Fruit fly (Drosophila melanogaster) whole organism, embryonic: ENCODE measurements around the gene CG34398.

Source experiments
- Asciz ChIP-seq: fragments of 200-800 bp; sonication (Bioruptor generic); optimal IDR thresholded peaks from 2 replicates; lab custom pipeline; 2017; ENCODE audit warnings: missing biosample characterization, mild to moderate bottlenecking, missing genetic modification characterization, missing genetic modification reagents
- Awh ChIP-seq: fragments of 200-800 bp; sonication (Bioruptor generic); IDR thresholded peaks from 2 replicates; pipeline ENCODE4, ENCODE4 v1.3.6; 2022; ENCODE audit warnings: missing biosample characterization, missing genetic modification characterization
- B-H1 ChIP-seq: fragments of 200-800 bp; sonication (Bioruptor generic); IDR thresholded peaks from 3 replicates; pipeline ENCODE4 v1.3.6; 2022; ENCODE audit warnings: missing biosample characterization, missing genetic modification characterization
- Blimp-1 ChIP-seq: fragments of 200-800 bp; sonication (Bioruptor generic); optimal IDR thresholded peaks from 3 replicates; lab custom pipeline; 2018; ENCODE audit warnings: missing biosample characterization, missing genetic modification characterization, mild to moderate bottlenecking, moderate library complexity, missing genetic modification reagents
- CG13624 ChIP-seq: fragments of 200-800 bp; sonication (Bioruptor generic); optimal IDR thresholded peaks from 2 replicates; lab custom pipeline; 2016; ENCODE audit warnings: missing biosample characterization, missing genetic modification characterization
- CG14710 ChIP-seq: fragments of 200-800 bp; sonication (Bioruptor generic); optimal IDR thresholded peaks from 3 replicates; lab custom pipeline; 2019; ENCODE audit warnings: missing biosample characterization, mild to moderate bottlenecking, missing genetic modification characterization, moderate library complexity
- CG1529 ChIP-seq: fragments of 200-800 bp; sonication (Bioruptor generic); optimal IDR thresholded peaks from 3 replicates; lab custom pipeline; 2018; ENCODE audit warnings: missing biosample characterization, missing genetic modification characterization
- CG15514 ChIP-seq: fragments of 200-800 bp; sonication (Bioruptor generic); optimal IDR thresholded peaks from 3 replicates; lab custom pipeline; 2017; ENCODE audit warnings: missing biosample characterization, missing genetic modification characterization, mild to moderate bottlenecking, moderate library complexity, missing genetic modification reagents
- CG1603 ChIP-seq: fragments of 200-800 bp; sonication (Bioruptor generic); optimal IDR thresholded peaks from 2 replicates; lab custom pipeline; 2019; ENCODE audit warnings: missing biosample characterization, mild to moderate bottlenecking, missing genetic modification characterization, moderate library complexity
- CG17186 ChIP-seq: fragments of 200-800 bp; sonication (Bioruptor generic); optimal IDR thresholded peaks from 3 replicates; lab custom pipeline; 2017; ENCODE audit warnings: missing biosample characterization, missing genetic modification reagents, missing genetic modification characterization
- CG17359 ChIP-seq: fragments of 200-800 bp; sonication (Bioruptor generic); optimal IDR thresholded peaks from 3 replicates; lab custom pipeline; 2018; ENCODE audit warnings: missing biosample characterization, mild to moderate bottlenecking, missing genetic modification characterization, moderate library complexity
- CG17568 ChIP-seq: fragments of 200-800 bp; sonication (Bioruptor generic); optimal IDR thresholded peaks from 2 replicates; lab custom pipeline; 2018; ENCODE audit warnings: missing biosample characterization, mild to moderate bottlenecking, missing genetic modification characterization, moderate library complexity
- CG1832 ChIP-seq: fragments of 200-800 bp; sonication (Bioruptor generic); optimal IDR thresholded peaks from 2 replicates; lab custom pipeline; 2017; ENCODE audit warnings: missing biosample characterization, mild to moderate bottlenecking, missing genetic modification characterization, inconsistent platforms
- CG18599 ChIP-seq: fragments of 200-800 bp; sonication (Bioruptor generic); optimal IDR thresholded peaks from 3 replicates; lab custom pipeline; 2017; ENCODE audit warnings: missing biosample characterization, missing genetic modification characterization, mild to moderate bottlenecking, moderate library complexity, missing genetic modification reagents
- CG2120 ChIP-seq: fragments of 200-800 bp; sonication (Bioruptor generic); optimal IDR thresholded peaks from 3 replicates; lab custom pipeline; 2016; ENCODE audit warnings: missing biosample characterization, missing genetic modification characterization
- CG2678 ChIP-seq: fragments of 200-800 bp; sonication (Bioruptor generic); optimal IDR thresholded peaks from 3 replicates; lab custom pipeline; 2019; ENCODE audit warnings: missing biosample characterization, mild to moderate bottlenecking, missing genetic modification characterization, moderate library complexity
- CG3407 ChIP-seq: fragments of 200-800 bp; sonication (Bioruptor generic); optimal IDR thresholded peaks from 2 replicates; lab custom pipeline; 2018; ENCODE audit warnings: missing biosample characterization, mild to moderate bottlenecking, missing genetic modification characterization
- CG6813 ChIP-seq: fragments of 200-800 bp; sonication (Bioruptor generic); optimal IDR thresholded peaks from 2 replicates; lab custom pipeline; 2017; ENCODE audit warnings: missing biosample characterization, missing genetic modification characterization, mild to moderate bottlenecking, moderate library complexity, missing genetic modification reagents
- CG7786 ChIP-seq: fragments of 200-800 bp; sonication (Bioruptor generic); optimal IDR thresholded peaks from 2 replicates; lab custom pipeline; 2016; ENCODE audit warnings: missing biosample characterization, missing genetic modification characterization
- CG7987 ChIP-seq: fragments of 200-800 bp; sonication (Bioruptor generic); optimal IDR thresholded peaks from 2 replicates; lab custom pipeline; 2018; ENCODE audit warnings: missing biosample characterization, mild to moderate bottlenecking, missing genetic modification characterization, moderate library complexity
- CG8290 ChIP-seq, 3 experiments: fragments of 200-800 bp; sonication (Bioruptor generic); optimal IDR thresholded peaks; 2 replicates each; lab custom pipeline; 2016 to 2019; ENCODE audit warnings: missing biosample characterization in 3 of 3, missing genetic modification characterization in 3 of 3, mild to moderate bottlenecking in 2 of 3, moderate library complexity in 1 of 3
- Dip2 ChIP-seq: fragments of 200-800 bp; sonication (Bioruptor generic); IDR thresholded peaks from 2 replicates; pipeline ENCODE4 v1.3.6; 2022; ENCODE audit warnings: missing biosample characterization, missing genetic modification characterization
- Ets65A ChIP-seq: fragments of 200-800 bp; sonication (Bioruptor generic); peaks from one replicate; lab custom pipeline; 2016; ENCODE audit warnings: missing biosample characterization, missing genetic modification characterization
- Gsc ChIP-seq: fragments of 200-800 bp; sonication (Bioruptor generic); IDR thresholded peaks from 2 replicates; pipeline ENCODE4 v1.3.6; 2022; ENCODE audit warnings: missing biosample characterization, missing genetic modification characterization
- HLHmδ ChIP-seq: fragments of 200-800 bp; sonication (Bioruptor generic); optimal IDR thresholded peaks from 2 replicates; lab custom pipeline; 2018; ENCODE audit warnings: missing biosample characterization, mild to moderate bottlenecking, missing genetic modification characterization, moderate library complexity
- Hmx ChIP-seq: fragments of 200-800 bp; sonication (Bioruptor generic); optimal IDR thresholded peaks from 2 replicates; lab custom pipeline; 2016; ENCODE audit warnings: missing biosample characterization, missing genetic modification characterization
- Jarid2 ChIP-seq: fragments of 200-800 bp; sonication (Bioruptor generic); optimal IDR thresholded peaks from 3 replicates; lab custom pipeline; 2017; ENCODE audit warnings: mild to moderate bottlenecking, missing biosample characterization, missing genetic modification reagents, missing genetic modification characterization
- Med ChIP-seq: fragments of 200-800 bp; sonication (Bioruptor generic); peaks from one replicate; lab custom pipeline; 2016; ENCODE audit warnings: missing biosample characterization, missing genetic modification characterization, mild to moderate bottlenecking, inconsistent platforms, moderate library complexity
- Nf-YB ChIP-seq: fragments of 200-800 bp; sonication (Bioruptor generic); optimal IDR thresholded peaks from 3 replicates; lab custom pipeline; 2019; ENCODE audit warnings: missing biosample characterization, mild to moderate bottlenecking, missing genetic modification characterization, moderate library complexity
- Pdp1 ChIP-seq, 2 experiments: fragments of 200-800 bp; sonication (Bioruptor generic); optimal IDR thresholded peaks; 3 replicates each; lab custom pipeline; 2016; ENCODE audit warnings: missing biosample characterization in 2 of 2, missing genetic modification characterization in 2 of 2, mild to moderate bottlenecking in 1 of 2, moderate library complexity in 1 of 2
- Rx ChIP-seq: fragments of 200-800 bp; sonication (Bioruptor generic); IDR thresholded peaks from 2 replicates; pipeline ENCODE4 v1.3.6; 2022; ENCODE audit warnings: missing biosample characterization, missing genetic modification characterization
- Stat92E ChIP-seq, 3 experiments: fragments of >200 bp in 2 of 3; fragments of 200-800 bp in 1 of 3; sonication (Bioruptor generic) in 1 of 3; optimal IDR thresholded peaks; 2 replicates each; lab custom pipeline; 2017 to 2019; ENCODE audit warnings: missing biosample characterization in 3 of 3, missing genetic modification characterization in 3 of 3, mild to moderate bottlenecking in 1 of 3, moderate library complexity in 1 of 3
- ap ChIP-seq: fragments of 200-800 bp; sonication (Bioruptor generic); IDR thresholded peaks from 2 replicates; pipeline ENCODE4 v1.3.6; 2022; ENCODE audit warnings: missing biosample characterization, missing genetic modification characterization
- bsh ChIP-seq, 2 experiments: fragments of 200-800 bp; sonication (Bioruptor generic); optimal IDR thresholded peaks; 2 replicates each; lab custom pipeline; 2017 to 2018; ENCODE audit warnings: mild to moderate bottlenecking in 2 of 2, missing biosample characterization in 2 of 2, missing genetic modification characterization in 2 of 2, moderate library complexity in 1 of 2
- btn ChIP-seq: fragments of 200-800 bp; sonication (Bioruptor generic); optimal IDR thresholded peaks from 2 replicates; lab custom pipeline; 2016; ENCODE audit warnings: missing biosample characterization, missing genetic modification characterization
- cato ChIP-seq: fragments of 200-800 bp; sonication (Bioruptor generic); optimal IDR thresholded peaks from 2 replicates; lab custom pipeline; 2016; ENCODE audit warnings: missing biosample characterization, missing genetic modification characterization, borderline replicate concordance
- caup ChIP-seq: fragments of 200-800 bp; sonication (Bioruptor generic); optimal IDR thresholded peaks from 3 replicates; lab custom pipeline; 2017; ENCODE audit warnings: missing biosample characterization, mild to moderate bottlenecking, missing genetic modification characterization, moderate library complexity; ENCODE audit not compliant: severe bottlenecking
- ewg ChIP-seq: fragments of 200-800 bp; sonication (Bioruptor generic); optimal IDR thresholded peaks from 3 replicates; lab custom pipeline; 2017; ENCODE audit warnings: mild to moderate bottlenecking, missing biosample characterization, missing genetic modification reagents, missing genetic modification characterization
- fd64A ChIP-seq: fragments of 200-800 bp; sonication (Bioruptor generic); optimal IDR thresholded peaks from 3 replicates; lab custom pipeline; 2018; ENCODE audit warnings: missing biosample characterization, mild to moderate bottlenecking, missing genetic modification characterization
- kni ChIP-seq: fragments of 200-800 bp; sonication (Bioruptor generic); optimal IDR thresholded peaks from 3 replicates; lab custom pipeline; 2017; ENCODE audit warnings: mild to moderate bottlenecking, missing biosample characterization, missing genetic modification reagents, missing genetic modification characterization
- onecut ChIP-seq: fragments of 200-800 bp; sonication (Bioruptor generic); IDR thresholded peaks from 2 replicates; pipeline ENCODE4 v1.3.6; 2022; ENCODE audit warnings: missing biosample characterization, missing genetic modification characterization
- pho ChIP-seq: fragments of 200-800 bp; sonication (Bioruptor generic); optimal IDR thresholded peaks from 2 replicates; lab custom pipeline; 2016; ENCODE audit warnings: missing biosample characterization, missing genetic modification characterization
- sqz ChIP-seq: fragments of 200-800 bp; sonication (Bioruptor generic); optimal IDR thresholded peaks from 3 replicates; lab custom pipeline; 2018; ENCODE audit warnings: missing biosample characterization, mild to moderate bottlenecking, missing genetic modification characterization
- toy ChIP-seq: fragments of 200-800 bp; sonication (Bioruptor generic); IDR thresholded peaks from 2 replicates; pipeline ENCODE4 v1.3.6; 2022; ENCODE audit warnings: missing biosample characterization, missing genetic modification characterization
- trh ChIP-seq: fragments of 200-800 bp; sonication (Bioruptor generic); optimal IDR thresholded peaks from 2 replicates; lab custom pipeline; 2016; ENCODE audit warnings: missing biosample characterization, missing genetic modification characterization
- twi ChIP-seq: fragments of 200-800 bp; optimal IDR thresholded peaks from 2 replicates; lab custom pipeline; 2019; ENCODE audit warnings: missing biosample characterization, mild to moderate bottlenecking, missing genetic modification characterization, moderate library complexity
- unpg ChIP-seq: fragments of 200-800 bp; sonication (Bioruptor generic); optimal IDR thresholded peaks from 3 replicates; lab custom pipeline; 2018; ENCODE audit warnings: missing biosample characterization, mild to moderate bottlenecking, missing genetic modification characterization, moderate library complexity
- wek ChIP-seq: fragments of 200-800 bp; sonication (Bioruptor generic); optimal IDR thresholded peaks from 3 replicates; lab custom pipeline; 2018; ENCODE audit warnings: missing biosample characterization, mild to moderate bottlenecking, missing genetic modification characterization, moderate library complexity
- zen ChIP-seq: fragments of 200-800 bp; sonication (Bioruptor generic); optimal IDR thresholded peaks from 3 replicates; lab custom pipeline; 2018; ENCODE audit warnings: missing biosample characterization, mild to moderate bottlenecking, missing genetic modification characterization, moderate library complexity

The CG34398 gene

DNA sequence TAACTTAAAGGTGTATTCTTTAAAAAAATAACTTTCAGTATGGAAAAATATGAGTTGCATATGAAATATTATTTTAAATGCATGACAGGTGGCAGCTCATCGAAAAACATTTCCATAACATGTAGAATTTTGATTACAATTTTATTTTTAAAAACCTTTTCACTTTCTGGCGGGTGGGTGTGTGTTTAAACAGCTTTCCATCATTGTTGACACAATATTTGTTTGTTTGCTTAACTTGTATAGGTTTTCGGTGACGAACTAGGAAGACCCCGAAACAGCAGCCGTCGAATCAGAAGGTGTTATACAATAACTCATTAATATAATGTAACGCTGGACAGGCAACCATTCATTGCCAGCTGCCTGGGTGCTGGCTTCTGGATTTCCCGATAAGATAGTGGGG lies 38.7 kb upstream of the CG34398 start (continued):
- peak; percentile 6 for TF ChIP-seq twi (tag; lab: Kevin White, UChicago)
- peak; percentile 9 for TF ChIP-seq kni (GFP tag; lab: Kevin White, UChicago)
- TF ChIP-seq CG17359 (tag; lab: Kevin White, UChicago): peak; percentile 22
- peak; percentile 32 for TF ChIP-seq caup (GFP tag; lab: Kevin White, UChicago)
- TF ChIP-seq pho (GFP tag; lab: Kevin White, UChicago): peak; percentile 4
- peak; percentile 29 for TF ChIP-seq CG1529 (GFP tag; lab: Kevin White, UChicago)
- peak; percentile 49; the same call in 1 of the 2 replicates for TF ChIP-seq Awh (GFP tag; lab: Robert Waterston, UW)
- TF ChIP-seq CG17568: peak; percentile 45
- no peak for TF ChIP-seq Gsc (GFP tag; lab: Robert Waterston, UW)
- peak; percentile 8 for TF ChIP-seq CG15514 (GFP tag; lab: Kevin White, UChicago)
- TF ChIP-seq Jarid2: peak; percentile 18
- TF ChIP-seq CG18599: peak; percentile 65
- peak; percentile 63 for TF ChIP-seq CG6813 (GFP tag; lab: Kevin White, UChicago)
- TF ChIP-seq Med: peak; percentile 77
- peak; percentile 43 for TF ChIP-seq CG2678
- TF ChIP-seq trh (GFP tag; lab: Kevin White, UChicago): peak; percentile 0
- TF ChIP-seq onecut (GFP tag; lab: Robert Waterston, UW): peak; percentile 30
- no peak for TF ChIP-seq CG8290 (GFP tag; optimal IDR thresholded peaks at IDR 0.05; lab: Kevin White, UChicago)
- TF ChIP-seq CG8290 (tag; optimal IDR thresholded peaks at IDR 0.05; lab: Kevin White, UChicago): peak in 1 of 2 experiments; percentile 36
- TF ChIP-seq CG1603 (tag; lab: Kevin White, UChicago): peak; percentile 32
- peak in 1 of 2 experiments; percentile 45 for TF ChIP-seq bsh (GFP tag; optimal IDR thresholded peaks at IDR 0.05; lab: Kevin White, UChicago)
- peak in 1 of 2 experiments; percentile 72 for TF ChIP-seq Pdp1 (GFP tag; optimal IDR thresholded peaks at IDR 0.05; lab: Kevin White, UChicago)
- TF ChIP-seq Nf-YB (GFP tag; lab: Kevin White, UChicago): peak; percentile 10
- no peak for TF ChIP-seq toy (GFP tag; lab: Robert Waterston, UW)
- peak; percentile 48 for TF ChIP-seq fd64A (GFP tag; lab: Kevin White, UChicago)
- TF ChIP-seq HLHmδ: peak; percentile 8
- TF ChIP-seq Hmx (GFP tag; lab: Kevin White, UChicago): no peak
- TF ChIP-seq Asciz (GFP tag; lab: Kevin White, UChicago): peak; percentile 57
- peak; percentile 6 for TF ChIP-seq sqz (GFP tag; lab: Kevin White, UChicago)
- peak; percentile 46 for TF ChIP-seq unpg (GFP tag; lab: Kevin White, UChicago)
- TF ChIP-seq B-H1 (GFP tag; lab: Robert Waterston, UW): no peak
- peak; percentile 54 for TF ChIP-seq CG7987 (GFP tag; lab: Kevin White, UChicago)
- TF ChIP-seq Blimp-1 (GFP tag; lab: Kevin White, UChicago): peak; percentile 73
- peak; percentile 36 for TF ChIP-seq CG14710 (tag; lab: Kevin White, UChicago)
- TF ChIP-seq Ets65A: no peak
- TF ChIP-seq CG2120 (GFP tag; lab: Kevin White, UChicago): peak; percentile 11

DNA sequence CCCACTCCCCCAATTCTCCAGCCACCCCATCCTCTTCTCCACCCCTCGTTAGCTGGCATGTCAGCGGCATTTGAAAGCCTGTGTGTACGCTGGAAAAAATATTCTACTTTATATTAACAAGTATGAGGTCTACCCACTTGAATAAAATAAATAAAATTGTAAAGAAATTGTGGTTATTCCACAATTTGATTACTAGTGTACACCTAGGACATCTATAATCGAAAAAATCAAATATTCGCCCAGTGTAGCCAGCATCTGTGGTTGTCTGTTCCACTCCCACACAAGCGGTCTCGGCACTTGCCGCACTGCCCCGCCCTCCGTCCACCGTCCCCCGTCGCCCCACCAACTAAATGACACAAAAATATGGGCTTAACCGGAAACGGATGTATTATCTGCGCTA lies 37.8 kb upstream of the CG34398 start:
- TF ChIP-seq CG1832 (GFP tag; lab: Kevin White, UChicago) (no peak), Dip2 (GFP tag; lab: Robert Waterston, UW) (no peak), zen (peak; percentile 28), CG15514 (GFP tag; lab: Kevin White, UChicago) (peak; percentile 32), btn (GFP tag; lab: Kevin White, UChicago) (no peak), CG7786 (GFP tag; lab: Kevin White, UChicago) (no peak), wek (GFP tag; lab: Kevin White, UChicago) (no peak), Stat92E (GFP tag; optimal IDR thresholded peaks at IDR 0.05; lab: Kevin White, UChicago) (peak in 1 of 3 experiments; percentile 40), CG3407 (GFP tag; lab: Kevin White, UChicago) (peak; percentile 43), CG17186 (GFP tag; lab: Kevin White, UChicago) (no peak), cato (peak; percentile 26), ap (GFP tag; lab: Robert Waterston, UW) (peak; percentile 49; the same call in 1 of the 2 replicates), ewg (peak; percentile 51), Rx (GFP tag; lab: Robert Waterston, UW) (peak; percentile 50; the same call in 1 of the 2 replicates), CG13624 (GFP tag; lab: Kevin White, UChicago) (peak; percentile 18)
